Fruit fly (Drosophila melanogaster) whole organism: ENCODE measurements around the gene CG11109.

Source experiments
- CG8478 ChIP-seq: fragments of >200 bp; optimal IDR thresholded peaks from 2 replicates; lab custom pipeline; 2018; ENCODE audit warnings: inconsistent platforms
- Dll ChIP-seq: fragments of >200 bp; optimal IDR thresholded peaks from 2 replicates; lab custom pipeline; 2017
- EcR ChIP-seq, 2 experiments: fragments of >200 bp; optimal IDR thresholded peaks; 2 replicates each; lab custom pipeline; 2017; ENCODE audit warnings: missing biosample characterization in 2 of 2, missing genetic modification characterization in 2 of 2, missing genetic modification reagents in 2 of 2
- pan ChIP-seq: fragments of >200 bp; optimal IDR thresholded peaks from 2 replicates; lab custom pipeline; 2017
- psq ChIP-seq: fragments of >200 bp; optimal IDR thresholded peaks from 2 replicates; lab custom pipeline; 2017
- usp ChIP-seq: fragments of >200 bp; optimal IDR thresholded peaks from 2 replicates; lab custom pipeline; 2017; ENCODE audit warnings: missing biosample characterization, missing genetic modification characterization, mixed read lengths

The CG11109 gene

dm6 chr3L:22868070-22868469 lies 3.9 kb upstream of the CG11109 start, which contains the start of gene EMC4:
TSS of gene EMC4 (minus strand) at chr3L:22868243.
- TF ChIP-seq CG8478 (lab: Kevin White, UChicago) (no peak), usp (GFP tag; lab: Kevin White, UChicago) (no peak), EcR (GFP tag; optimal IDR thresholded peaks at IDR 0.05; lab: Kevin White, UChicago) (no peak), pan (no peak), Dll (lab: Kevin White, UChicago) (no peak), psq (lab: Kevin White, UChicago) (no peak)

dm6 chr3L:22870378-22870777 lies 1.6 kb upstream of the CG11109 start:
- TF ChIP-seq psq (lab: Kevin White, UChicago) (no peak), CG8478 (lab: Kevin White, UChicago) (no peak), EcR (GFP tag; optimal IDR thresholded peaks at IDR 0.05; lab: Kevin White, UChicago) (no peak), pan (no peak), usp (GFP tag; lab: Kevin White, UChicago) (no peak), Dll (lab: Kevin White, UChicago) (no peak)

dm6 chr3L:22871030-22871844 lies 763 bp upstream of the CG11109 start:
- no peak for TF ChIP-seq CG8478 (lab: Kevin White, UChicago)
- peak; percentile 54 for TF ChIP-seq pan
- no peak for TF ChIP-seq EcR (GFP tag; optimal IDR thresholded peaks at IDR 0.05; lab: Kevin White, UChicago)
- TF ChIP-seq Dll (lab: Kevin White, UChicago) = no peak

- TF ChIP-seq usp (GFP tag; lab: Kevin White, UChicago) (no peak), CG8478 (lab: Kevin White, UChicago) (no peak), EcR (GFP tag; optimal IDR thresholded peaks at IDR 0.05; lab: Kevin White, UChicago) (no peak)
Observed at dm6 chr3L:22877934-22878333, 5.9 kb downstream of the CG11109 start.

dm6 chr3L:22878723-22879343 lies 6.8 kb downstream of the CG11109 start, which contains the start of the genes Chro and Ssl1:
TSS of gene Chro (minus strand) at chr3L:22878984.
TSS of gene Ssl1 (plus strand) at chr3L:22879089.
- peak in 1 of 2 experiments; percentile 69 for TF ChIP-seq EcR (GFP tag; optimal IDR thresholded peaks at IDR 0.05; lab: Kevin White, UChicago)
- no peak for TF ChIP-seq Dll (lab: Kevin White, UChicago)
- TF ChIP-seq usp (GFP tag; lab: Kevin White, UChicago) = no peak
- TF ChIP-seq psq (lab: Kevin White, UChicago) = no peak
- TF ChIP-seq CG8478 (lab: Kevin White, UChicago) = no peak
- no peak for TF ChIP-seq pan

- TF ChIP-seq pan (no peak), psq (lab: Kevin White, UChicago) (no peak), CG8478 (lab: Kevin White, UChicago) (no peak), Dll (lab: Kevin White, UChicago) (no peak), EcR (GFP tag; optimal IDR thresholded peaks at IDR 0.05; lab: Kevin White, UChicago) (no peak), usp (GFP tag; lab: Kevin White, UChicago) (no peak)
Observed at dm6 chr3L:22879344-22879723, 7.3 kb downstream of the CG11109 start.

dm6 chr3L:22880914-22881313 lies 8.9 kb downstream of the CG11109 start, which contains the start of gene slif:
TSS of gene slif (plus strand) at chr3L:22881045.
- no peak for TF ChIP-seq usp (GFP tag; lab: Kevin White, UChicago)
- no peak for TF ChIP-seq EcR (GFP tag; optimal IDR thresholded peaks at IDR 0.05; lab: Kevin White, UChicago)
- no peak for TF ChIP-seq CG8478 (lab: Kevin White, UChicago)
- no peak for TF ChIP-seq Dll (lab: Kevin White, UChicago)
- TF ChIP-seq pan = no peak
- no peak for TF ChIP-seq psq (lab: Kevin White, UChicago)

- TF ChIP-seq Dll (lab: Kevin White, UChicago) (no peak), usp (GFP tag; lab: Kevin White, UChicago) (no peak), psq (lab: Kevin White, UChicago) (no peak), CG8478 (lab: Kevin White, UChicago) (no peak), pan (no peak), EcR (GFP tag; optimal IDR thresholded peaks at IDR 0.05; lab: Kevin White, UChicago) (no peak)
Observed at dm6 chr3L:22883649-22884048, 11.6 kb downstream of the CG11109 start.

dm6 chr3L:22884481-22884880 lies 12.5 kb downstream of the CG11109 start:
- TF ChIP-seq Dll (lab: Kevin White, UChicago) (no peak), usp (GFP tag; lab: Kevin White, UChicago) (no peak), psq (lab: Kevin White, UChicago) (no peak), CG8478 (lab: Kevin White, UChicago) (no peak), EcR (GFP tag; optimal IDR thresholded peaks at IDR 0.05; lab: Kevin White, UChicago) (no peak), pan (no peak)

- TF ChIP-seq pan (no peak), EcR (GFP tag; optimal IDR thresholded peaks at IDR 0.05; lab: Kevin White, UChicago) (no peak), psq (lab: Kevin White, UChicago) (no peak), Dll (lab: Kevin White, UChicago) (no peak), usp (GFP tag; lab: Kevin White, UChicago) (no peak), CG8478 (lab: Kevin White, UChicago) (no peak)
Observed at dm6 chr3L:22885843-22886242, 13.8 kb downstream of the CG11109 start.

- TF ChIP-seq usp (GFP tag; lab: Kevin White, UChicago) (no peak), pan (no peak), psq (lab: Kevin White, UChicago) (no peak), EcR (GFP tag; optimal IDR thresholded peaks at IDR 0.05; lab: Kevin White, UChicago) (no peak), CG8478 (lab: Kevin White, UChicago) (no peak), Dll (lab: Kevin White, UChicago) (no peak)
Observed at dm6 chr3L:22886939-22887338, 14.9 kb downstream of the CG11109 start.
